Worm (Caenorhabditis elegans): Measurements from ENCODE around the gene snf-3.

ce11 chrII:1126472-1126871 is 34.7 kb downstream of the snf-3 start:
- no peak for TF ChIP-seq dao-5 (tag; optimal IDR thresholded peaks at IDR 0.05)
- TF ChIP-seq him-1 (tag; optimal IDR thresholded peaks at IDR 0.05): no peak
